Worm (Caenorhabditis elegans): ENCODE data around the gene glr-7.

Gene glr-7

ce11 chrX:2432459-2432858, 12.8 kb upstream of the glr-7 start (continued):
- peak; percentile 3 for TF ChIP-seq F23B12.7 (tag; optimal IDR thresholded peaks at IDR 0.05; ENCODE audit: insufficient read depth)
- TF ChIP-seq ceh-58 (GFP tag; IDR thresholded peaks at IDR 0.05) = no peak
- no peak for TF ChIP-seq attf-3 (GFP tag; conservative IDR thresholded peaks at IDR 0.05)
- 0 out of 2 replicates have a peak, but pooled peaks have one; percentile 26 for TF ChIP-seq Y53G8AR.9 (GFP tag; conservative IDR thresholded peaks at IDR 0.05)
- TF ChIP-seq ztf-3 (GFP tag; optimal IDR thresholded peaks at IDR 0.05) = no peak
- TF ChIP-seq atf-7 (tag; optimal IDR thresholded peaks at IDR 0.05) = no peak
- TF ChIP-seq egl-44 (GFP tag; IDR thresholded peaks at IDR 0.05) = no peak
- TF ChIP-seq K11D2.4 (GFP tag; IDR thresholded peaks at IDR 0.05) = no peak
- peak; percentile 57 for TF ChIP-seq ceh-27 (GFP tag; optimal IDR thresholded peaks at IDR 0.05)
- no peak for TF ChIP-seq sptf-2 (GFP tag; optimal IDR thresholded peaks at IDR 0.05)
- no peak for TF ChIP-seq akir-1 (GFP tag; optimal IDR thresholded peaks at IDR 0.05)
- no peak for TF ChIP-seq nfya-1 (tag; optimal IDR thresholded peaks at IDR 0.05; ENCODE audit: borderline replicate concordance, insufficient read depth)
- TF ChIP-seq ama-1 (optimal IDR thresholded peaks at IDR 0.05) = no peak
- TF ChIP-seq ama-1 (GFP tag; optimal IDR thresholded peaks at IDR 0.05) = no peak
- TF ChIP-seq madf-8 (GFP tag; conservative IDR thresholded peaks at IDR 0.05) = no peak
- TF ChIP-seq ceh-91 (GFP tag; IDR thresholded peaks at IDR 0.05) = no peak
- TF ChIP-seq dox-1 (GFP tag; IDR thresholded peaks at IDR 0.05) = peak; percentile 55; the same call in 1 of the 2 replicates
- TF ChIP-seq Y67H2A.10 (GFP tag; conservative IDR thresholded peaks at IDR 0.05) = no peak
- TF ChIP-seq snpc-1.1 (tag; optimal IDR thresholded peaks at IDR 0.05; ENCODE audit: insufficient read depth) = no peak
- no peak for TF ChIP-seq nhr-179 (tag; optimal IDR thresholded peaks at IDR 0.05)
- TF ChIP-seq let-607 (tag; optimal IDR thresholded peaks at IDR 0.05) = no peak
- no peak for TF ChIP-seq repo-1 (tag; optimal IDR thresholded peaks at IDR 0.05)
- TF ChIP-seq F57C9.4 (tag; optimal IDR thresholded peaks at IDR 0.05) = no peak
- no peak for TF ChIP-seq madf-6 (GFP tag; IDR thresholded peaks at IDR 0.05)
- no peak for TF ChIP-seq D2030.7 (GFP tag; IDR thresholded peaks at IDR 0.05)
- no peak for TF ChIP-seq Y53F4B.3 (GFP tag; IDR thresholded peaks at IDR 0.05)
- no peak for TF ChIP-seq tlf-1 (GFP tag; optimal IDR thresholded peaks at IDR 0.05)
- no peak for TF ChIP-seq hrde-1 (tag; optimal IDR thresholded peaks at IDR 0.05; ENCODE audit: borderline replicate concordance)
- no peak for TF ChIP-seq pha-4 (tag; optimal IDR thresholded peaks at IDR 0.05)
- no peak for TF ChIP-seq ets-4 (GFP tag; optimal IDR thresholded peaks at IDR 0.05)
- TF ChIP-seq hmg-1.2 (GFP tag; IDR thresholded peaks at IDR 0.05) = peak; percentile 58
- TF ChIP-seq cebp-1 (GFP tag; IDR thresholded peaks at IDR 0.05) = 0 out of 2 replicates have a peak, but pooled peaks have one; percentile 29
- no peak for TF ChIP-seq cebp-1 (tag; optimal IDR thresholded peaks at IDR 0.05)
- no peak for TF ChIP-seq sea-2 (GFP tag; IDR thresholded peaks at IDR 0.05)
- TF ChIP-seq cebp-2 (GFP tag; IDR thresholded peaks at IDR 0.05) = no peak
- TF ChIP-seq snpc-1.3 (tag; optimal IDR thresholded peaks at IDR 0.05; ENCODE audit: insufficient read depth) = no peak
- no peak for TF ChIP-seq B0261.1 (tag; optimal IDR thresholded peaks at IDR 0.05)
- no peak for TF ChIP-seq hsf-1 (GFP tag; IDR thresholded peaks at IDR 0.05)
- TF ChIP-seq bed-1 (GFP tag; IDR thresholded peaks at IDR 0.05) = no peak
- TF ChIP-seq pbrm-1 (GFP tag; IDR thresholded peaks at IDR 0.05) = no peak
- no peak for TF ChIP-seq F55B11.4 (tag; optimal IDR thresholded peaks at IDR 0.05; ENCODE audit: borderline replicate concordance, insufficient read depth)
- TF ChIP-seq fkh-3 (tag; optimal IDR thresholded peaks at IDR 0.05) = no peak
- TF ChIP-seq gei-17 (GFP tag; optimal IDR thresholded peaks at IDR 0.05) = no peak
- no peak for TF ChIP-seq mes-4 (tag; optimal IDR thresholded peaks at IDR 0.05)
- no peak for TF ChIP-seq bed-2 (GFP tag; IDR thresholded peaks at IDR 0.05)
- TF ChIP-seq lsl-1 (GFP tag; optimal IDR thresholded peaks at IDR 0.05) = no peak
- TF ChIP-seq ztf-26 (tag; optimal IDR thresholded peaks at IDR 0.05) = peak; percentile 20
- TF ChIP-seq lag-1 (GFP tag; IDR thresholded peaks at IDR 0.05) = no peak
- TF ChIP-seq madf-10 (tag; optimal IDR thresholded peaks at IDR 0.05) = peak; percentile 10
